Fruit fly (Drosophila melanogaster) S2 (cell line): ENCODE measurements around the gene CG15408.

Source experiments
- CG8478 ChIP-seq: fragments of >200 bp; optimal IDR thresholded peaks from 2 replicates; lab custom pipeline; 2018
- CTCF ChIP-seq, 2 experiments: fragments of >200 bp; optimal IDR thresholded peaks; 2 replicates each; lab custom pipeline; 2018

DNA sequence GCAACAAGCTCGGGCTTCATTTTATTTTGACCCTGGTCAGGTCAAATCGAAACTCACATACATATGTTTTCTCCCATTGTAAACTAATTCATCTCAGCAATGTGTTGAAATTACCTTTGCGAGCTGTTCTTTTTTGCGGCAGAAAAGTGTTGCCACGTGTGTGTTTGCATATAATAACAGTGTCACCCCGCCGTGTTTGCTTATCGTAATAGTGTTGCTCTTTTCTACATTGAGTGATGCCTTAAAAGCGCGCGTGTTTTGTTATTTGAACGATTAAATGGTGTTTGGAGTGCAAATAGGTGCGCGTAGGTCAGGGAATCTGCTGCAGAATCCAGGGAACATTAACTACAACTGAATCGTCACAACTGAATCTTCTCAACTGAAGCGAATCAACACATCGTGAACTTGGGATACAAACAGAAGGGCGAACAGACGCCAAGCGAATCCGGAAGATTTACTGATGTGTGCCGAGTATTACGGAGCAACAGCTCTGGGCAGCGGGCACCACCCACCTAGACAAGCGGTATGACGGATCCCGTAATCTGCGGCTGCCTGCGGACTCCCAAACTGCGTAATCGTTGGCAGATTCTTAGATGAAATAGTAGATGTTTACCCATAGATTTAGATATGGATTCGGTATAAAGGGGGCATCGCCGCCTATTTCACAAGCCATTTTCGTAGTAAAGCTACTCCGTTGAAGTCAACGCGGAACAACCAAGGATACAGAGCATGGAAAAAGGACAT, 23.9 kb upstream of the CG15408 start, which contains the start of gene CG15406:
- TF ChIP-seq CG8478 (no peak), CTCF (optimal IDR thresholded peaks at IDR 0.05; lab: Kevin White, UChicago) (no peak)
